Worm (Caenorhabditis elegans): Measurements from ENCODE around the gene pgam-5.

Gene pgam-5

ce11 chrII:7594812-7595211 is 3.7 kb downstream of the pgam-5 start, which contains the start of gene syd-1 (continued):
- no peak for TF ChIP-seq F55B11.4 (tag; optimal IDR thresholded peaks at IDR 0.05; ENCODE audit: borderline replicate concordance, insufficient read depth)

- TF ChIP-seq snpc-1.1 (tag; optimal IDR thresholded peaks at IDR 0.05; ENCODE audit: insufficient read depth) (no peak), attf-5 (GFP tag; optimal IDR thresholded peaks at IDR 0.05) (no peak), Y53F4B.3 (GFP tag; IDR thresholded peaks at IDR 0.05) (no peak), repo-1 (tag; optimal IDR thresholded peaks at IDR 0.05) (no peak), Y56A3A.18 (GFP tag; IDR thresholded peaks at IDR 0.05) (no peak), hmg-1.2 (GFP tag; IDR thresholded peaks at IDR 0.05) (no peak), rpc-1 (optimal IDR thresholded peaks at IDR 0.05) (no peak), rpc-1 (tag; optimal IDR thresholded peaks at IDR 0.05) (no peak), somi-1 (GFP tag; optimal IDR thresholded peaks at IDR 0.05) (no peak), unc-130 (GFP tag; optimal IDR thresholded peaks at IDR 0.05) (no peak), ccch-3 (GFP tag; optimal IDR thresholded peaks at IDR 0.05) (no peak), sdz-38 (tag; optimal IDR thresholded peaks at IDR 0.05) (no peak), hrde-1 (tag; optimal IDR thresholded peaks at IDR 0.05; ENCODE audit: borderline replicate concordance) (no peak), egl-44 (GFP tag; IDR thresholded peaks at IDR 0.05) (no peak)
Observed at ce11 chrII:7594262-7594661, 4.3 kb downstream of the pgam-5 start.

- TF ChIP-seq chd-7 (tag; optimal IDR thresholded peaks at IDR 0.05), result peak; percentile 25
- TF ChIP-seq pha-4 (tag; optimal IDR thresholded peaks at IDR 0.05), result no peak
- TF ChIP-seq ceh-27 (GFP tag; optimal IDR thresholded peaks at IDR 0.05), result peak; percentile 18
- no peak for TF ChIP-seq let-526 (GFP tag; IDR thresholded peaks at IDR 0.05)
- TF ChIP-seq nfya-1 (tag; optimal IDR thresholded peaks at IDR 0.05; ENCODE audit: borderline replicate concordance, insufficient read depth), result no peak
- peak; percentile 79 for TF ChIP-seq zfh-2 (GFP tag; conservative IDR thresholded peaks at IDR 0.05)
- 0 out of 2 replicates have a peak, but pooled peaks have one; percentile 25 for TF ChIP-seq K11D2.4 (GFP tag; IDR thresholded peaks at IDR 0.05)
- no peak for TF ChIP-seq F10E7.11 (tag; optimal IDR thresholded peaks at IDR 0.05)
- TF ChIP-seq K12H6.12 (tag; optimal IDR thresholded peaks at IDR 0.05), result peak; percentile 37
- TF ChIP-seq rcor-1 (GFP tag; IDR thresholded peaks at IDR 0.05), result peak; percentile 46; the same call in 1 of the 2 replicates
- TF ChIP-seq Y79H2A.3 (GFP tag; conservative IDR thresholded peaks at IDR 0.05), result no peak
Observed at ce11 chrII:7593227-7593626, 5.3 kb downstream of the pgam-5 start.

ce11 chrII:7588295-7588694 is 10.3 kb downstream of the pgam-5 start:
- no peak for TF ChIP-seq F55B11.4 (tag; optimal IDR thresholded peaks at IDR 0.05; ENCODE audit: borderline replicate concordance, insufficient read depth)
- no peak for TF ChIP-seq Y79H2A.3 (GFP tag; conservative IDR thresholded peaks at IDR 0.05)
- no peak for TF ChIP-seq snpc-4 (GFP tag; optimal IDR thresholded peaks at IDR 0.05)
- no peak for TF ChIP-seq snpc-4 (tag; optimal IDR thresholded peaks at IDR 0.05)
- TF ChIP-seq egl-18 (GFP tag; IDR thresholded peaks at IDR 0.05), result no peak

- TF ChIP-seq C06A6.2 (GFP tag; conservative IDR thresholded peaks at IDR 0.05) (no peak), lin-35 (GFP tag; optimal IDR thresholded peaks at IDR 0.05) (no peak), tlf-1 (GFP tag; optimal IDR thresholded peaks at IDR 0.05) (no peak), snpc-1.3 (tag; optimal IDR thresholded peaks at IDR 0.05; ENCODE audit: insufficient read depth) (no peak), madf-6 (GFP tag; IDR thresholded peaks at IDR 0.05) (no peak), pbrm-1 (GFP tag; IDR thresholded peaks at IDR 0.05) (no peak), lsy-27 (tag; optimal IDR thresholded peaks at IDR 0.05; ENCODE audit: borderline replicate concordance, insufficient read depth) (no peak), nhr-179 (tag; optimal IDR thresholded peaks at IDR 0.05) (no peak), mes-4 (tag; optimal IDR thresholded peaks at IDR 0.05) (no peak), B0336.3 (GFP tag; IDR thresholded peaks at IDR 0.05) (no peak), lin-54 (GFP tag; optimal IDR thresholded peaks at IDR 0.05) (no peak), snpc-1.1 (tag; optimal IDR thresholded peaks at IDR 0.05; ENCODE audit: insufficient read depth) (no peak), dox-1 (GFP tag; IDR thresholded peaks at IDR 0.05) (no peak), ceh-40 (GFP tag; IDR thresholded peaks at IDR 0.05) (no peak), F23B12.7 (tag; optimal IDR thresholded peaks at IDR 0.05; ENCODE audit: insufficient read depth) (no peak)
Observed at ce11 chrII:7583555-7583954, 15.0 kb downstream of the pgam-5 start, which contains the start of gene mks-3. TSS of gene mks-3 (minus strand) at chrII:7583655.
